Worm (Caenorhabditis elegans): ENCODE measurements around the gene srsx-40.

Gene srsx-40

ce11 chrV:7728003-7728678 is 24.7 kb upstream of the srsx-40 start (continued):
- TF ChIP-seq lin-11 (tag; optimal IDR thresholded peaks at IDR 0.05) (no peak), gmeb-2 (tag; optimal IDR thresholded peaks at IDR 0.05) (no peak), ref-2 (tag; optimal IDR thresholded peaks at IDR 0.05) (peak; percentile 11), tbx-2 (tag; optimal IDR thresholded peaks at IDR 0.05) (peak; percentile 57), ceh-14 (tag; optimal IDR thresholded peaks at IDR 0.05) (peak; percentile 92)

ce11 chrV:7726927-7727326 is 23.5 kb upstream of the srsx-40 start:
- TF ChIP-seq odd-2 (tag; optimal IDR thresholded peaks at IDR 0.05) (no peak), dmd-4 (tag; optimal IDR thresholded peaks at IDR 0.05; ENCODE audit: borderline replicate concordance) (no peak), elt-2 (tag; optimal IDR thresholded peaks at IDR 0.05) (no peak), ahr-1 (tag; optimal IDR thresholded peaks at IDR 0.05) (no peak), unc-3 (GFP tag; conservative IDR thresholded peaks at IDR 0.05) (no peak), unc-3 (tag; optimal IDR thresholded peaks at IDR 0.05) (no peak), zip-5 (tag; optimal IDR thresholded peaks at IDR 0.05) (no peak), pros-1 (tag; optimal IDR thresholded peaks at IDR 0.05) (no peak), pha-2 (tag; optimal IDR thresholded peaks at IDR 0.05) (no peak), unc-86 (tag; optimal IDR thresholded peaks at IDR 0.05) (no peak), sdc-2 (tag; optimal IDR thresholded peaks at IDR 0.05) (no peak), pqm-1 (tag; optimal IDR thresholded peaks at IDR 0.05) (no peak), ref-2 (tag; optimal IDR thresholded peaks at IDR 0.05) (no peak), syd-9 (tag; optimal IDR thresholded peaks at IDR 0.05) (no peak), Y22D7AL.16 (tag; optimal IDR thresholded peaks at IDR 0.05) (no peak), ceh-9 (tag; optimal IDR thresholded peaks at IDR 0.05) (no peak)

- TF ChIP-seq sdc-2 (tag; optimal IDR thresholded peaks at IDR 0.05) (no peak), lin-11 (tag; optimal IDR thresholded peaks at IDR 0.05) (no peak), ceh-19 (GFP tag; optimal IDR thresholded peaks at IDR 0.05) (no peak), tbx-2 (tag; optimal IDR thresholded peaks at IDR 0.05) (no peak), fax-1 (tag; optimal IDR thresholded peaks at IDR 0.05) (no peak), elt-2 (tag; optimal IDR thresholded peaks at IDR 0.05) (no peak), hlh-8 (tag; optimal IDR thresholded peaks at IDR 0.05) (no peak), lim-6 (tag; optimal IDR thresholded peaks at IDR 0.05) (no peak), ceh-18 (tag; optimal IDR thresholded peaks at IDR 0.05) (no peak), nfya-1 (tag; optimal IDR thresholded peaks at IDR 0.05) (no peak), npax-4 (tag; optimal IDR thresholded peaks at IDR 0.05) (no peak), C08G9.2 (tag; optimal IDR thresholded peaks at IDR 0.05) (no peak), hlh-6 (tag; optimal IDR thresholded peaks at IDR 0.05) (no peak), ceh-14 (tag; optimal IDR thresholded peaks at IDR 0.05) (no peak), F13H6.1 (tag; optimal IDR thresholded peaks at IDR 0.05) (no peak), madf-2 (tag; optimal IDR thresholded peaks at IDR 0.05) (no peak), mec-3 (tag; optimal IDR thresholded peaks at IDR 0.05; ENCODE audit: borderline replicate concordance) (no peak)
Measured at ce11 chrV:7726202-7726601, 22.8 kb upstream of the srsx-40 start.

ce11 chrV:7723967-7724544 is 20.6 kb upstream of the srsx-40 start, which contains the start of the genes ZK105.6 and ZK105.8:
ZK105.6 (minus strand) TSS chrV:7724067.
ZK105.8 (plus strand) TSS chrV:7724494.
- no peak for TF ChIP-seq unc-3 (GFP tag; conservative IDR thresholded peaks at IDR 0.05)
- TF ChIP-seq unc-3 (tag; optimal IDR thresholded peaks at IDR 0.05) = no peak
- peak; percentile 18 for TF ChIP-seq unc-42 (tag; optimal IDR thresholded peaks at IDR 0.05)

ce11 chrV:7721945-7722344 is 18.5 kb upstream of the srsx-40 start, which contains the start of gene ZK105.14:
ZK105.14 (minus strand) TSS chrV:7722045.
- TF ChIP-seq ceh-24 (tag; optimal IDR thresholded peaks at IDR 0.05) (no peak), ets-4 (tag; optimal IDR thresholded peaks at IDR 0.05) (no peak), T23F11.4 (GFP tag; optimal IDR thresholded peaks at IDR 0.05) (no peak), npax-4 (tag; optimal IDR thresholded peaks at IDR 0.05) (no peak), ceh-9 (tag; optimal IDR thresholded peaks at IDR 0.05) (no peak), K09A11.1 (tag; optimal IDR thresholded peaks at IDR 0.05; ENCODE audit: insufficient read depth) (no peak), rnt-1 (tag; optimal IDR thresholded peaks at IDR 0.05) (no peak), hlh-8 (tag; optimal IDR thresholded peaks at IDR 0.05) (no peak), ceh-19 (GFP tag; optimal IDR thresholded peaks at IDR 0.05) (no peak)
